Worm (Caenorhabditis elegans): ENCODE data around the gene Y77E11A.8.

DNA sequence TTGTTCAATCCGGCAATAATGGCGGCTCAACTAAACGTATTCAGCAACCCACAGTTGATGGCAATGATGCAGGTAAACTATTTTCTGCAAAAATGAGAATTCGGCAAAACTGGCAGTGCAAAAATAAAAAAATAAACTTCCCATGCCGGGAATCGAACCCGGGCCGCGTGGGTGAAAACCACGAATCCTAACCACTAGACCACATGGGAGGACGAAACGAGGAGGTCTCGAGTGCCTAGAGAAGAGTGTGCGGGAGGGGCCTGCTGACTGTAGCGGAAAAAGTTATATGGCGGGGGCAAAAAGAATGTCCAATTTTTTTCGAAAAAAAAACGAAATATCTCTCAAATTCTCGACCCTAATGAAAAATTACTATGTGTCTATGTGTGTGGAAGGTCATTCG, 36.8 kb downstream of the Y77E11A.8 start:
- TF ChIP-seq him-1 (tag; optimal IDR thresholded peaks at IDR 0.05) (no peak), dao-5 (tag; optimal IDR thresholded peaks at IDR 0.05) (peak; percentile 0), W03F9.2 (tag; optimal IDR thresholded peaks at IDR 0.05) (no peak)
